Fruit fly (Drosophila melanogaster) whole organism, prepupa: ENCODE measurements around the gene Coq7.

Experiments
- Blimp-1 ChIP-seq: fragments of 200-800 bp; sonication (Bioruptor generic); optimal IDR thresholded peaks from 3 replicates; lab custom pipeline; 2017; ENCODE audit warnings: missing biosample characterization, missing genetic modification characterization, mild to moderate bottlenecking, moderate library complexity, missing genetic modification reagents
- CG10631 ChIP-seq: fragments of 200-800 bp; sonication (Bioruptor generic); optimal IDR thresholded peaks from 2 replicates; lab custom pipeline; 2016; ENCODE audit warnings: missing biosample characterization, missing genetic modification characterization
- CG10669 ChIP-seq: fragments of 200-800 bp; sonication (Bioruptor generic); optimal IDR thresholded peaks from 3 replicates; lab custom pipeline; 2018; ENCODE audit warnings: missing biosample characterization, mild to moderate bottlenecking, missing genetic modification characterization, moderate library complexity
- CG11762 ChIP-seq: fragments of 200-800 bp; sonication (Bioruptor generic); optimal IDR thresholded peaks from 3 replicates; lab custom pipeline; 2016; ENCODE audit warnings: missing biosample characterization, missing genetic modification characterization; ENCODE audit not compliant: insufficient read depth
- CG11902 ChIP-seq: fragments of 200-800 bp; sonication (Bioruptor generic); optimal IDR thresholded peaks from 3 replicates; lab custom pipeline; 2016; ENCODE audit warnings: missing biosample characterization, missing genetic modification characterization
- CG15336 ChIP-seq: fragments of 200-800 bp; sonication (Bioruptor generic); IDR thresholded peaks from 2 replicates; pipeline ENCODE4 v1.3.6; 2022; ENCODE audit warnings: missing biosample characterization, missing genetic modification characterization
- CG1621 ChIP-seq: fragments of 200-800 bp; sonication (Bioruptor generic); optimal IDR thresholded peaks from 3 replicates; lab custom pipeline; 2018; ENCODE audit warnings: missing biosample characterization, mild to moderate bottlenecking, missing genetic modification characterization
- CG16779 ChIP-seq: fragments of 200-800 bp; sonication (Bioruptor generic); optimal IDR thresholded peaks from 3 replicates; lab custom pipeline; 2017; ENCODE audit warnings: missing biosample characterization, mild to moderate bottlenecking, missing genetic modification characterization
- CG3032 ChIP-seq: fragments of 200-800 bp; optimal IDR thresholded peaks from 2 replicates; lab custom pipeline; 2019; ENCODE audit warnings: missing biosample characterization, mild to moderate bottlenecking, missing genetic modification characterization, moderate library complexity
- CG31627 ChIP-seq: fragments of 200-800 bp; sonication (Bioruptor generic); optimal IDR thresholded peaks from 3 replicates; lab custom pipeline; 2016; ENCODE audit warnings: missing biosample characterization, missing genetic modification characterization
- CG32006 ChIP-seq: fragments of 200-800 bp; sonication (Bioruptor generic); optimal IDR thresholded peaks from 3 replicates; lab custom pipeline; 2017; ENCODE audit warnings: missing biosample characterization, mild to moderate bottlenecking, missing genetic modification characterization
- CG34406 ChIP-seq: fragments of 200-800 bp; sonication (Bioruptor generic); optimal IDR thresholded peaks from 3 replicates; lab custom pipeline; 2016; ENCODE audit warnings: missing biosample characterization, missing genetic modification characterization
- CG3919 ChIP-seq: fragments of 200-800 bp; sonication (Bioruptor generic); optimal IDR thresholded peaks from 3 replicates; lab custom pipeline; 2016; ENCODE audit warnings: missing biosample characterization, missing genetic modification characterization
- CG6163 ChIP-seq: fragments of 200-800 bp; sonication (Bioruptor generic); IDR thresholded peaks from 3 replicates; pipeline ENCODE4 v1.3.6; 2022; ENCODE audit warnings: missing biosample characterization, missing genetic modification characterization
- CG6276 ChIP-seq: fragments of 200-800 bp; sonication (Bioruptor generic); optimal IDR thresholded peaks from 2 replicates; lab custom pipeline; 2017; ENCODE audit warnings: missing biosample characterization, mild to moderate bottlenecking, missing genetic modification characterization
- CG6808 ChIP-seq: fragments of 200-800 bp; sonication (Bioruptor generic); optimal IDR thresholded peaks from 3 replicates; lab custom pipeline; 2017; ENCODE audit warnings: missing biosample characterization, missing genetic modification characterization, mild to moderate bottlenecking, moderate library complexity, missing genetic modification reagents
- CG6854 ChIP-seq: fragments of 200-800 bp; sonication (Bioruptor generic); optimal IDR thresholded peaks from 2 replicates; lab custom pipeline; 2017; ENCODE audit warnings: missing biosample characterization, mild to moderate bottlenecking, missing genetic modification characterization
- CG7368 ChIP-seq: fragments of 200-800 bp; sonication (Bioruptor generic); optimal IDR thresholded peaks from 3 replicates; lab custom pipeline; 2016; ENCODE audit warnings: missing biosample characterization, missing genetic modification characterization
- CG8319 ChIP-seq: fragments of 200-800 bp; sonication (Bioruptor generic); optimal IDR thresholded peaks from 3 replicates; lab custom pipeline; 2016; ENCODE audit warnings: missing biosample characterization, missing genetic modification characterization
- CG8632 ChIP-seq: fragments of 200-800 bp; sonication (Bioruptor generic); optimal IDR thresholded peaks from 3 replicates; lab custom pipeline; 2016; ENCODE audit warnings: missing biosample characterization, missing genetic modification characterization
- CG9139 ChIP-seq: fragments of 200-800 bp; sonication (Bioruptor generic); optimal IDR thresholded peaks from 3 replicates; lab custom pipeline; 2017; ENCODE audit warnings: missing biosample characterization, mild to moderate bottlenecking, missing genetic modification characterization
- Eip75B ChIP-seq: fragments of 200-800 bp; sonication (Bioruptor generic); optimal IDR thresholded peaks from 3 replicates; lab custom pipeline; 2016; ENCODE audit warnings: missing biosample characterization, missing genetic modification characterization
- Eip78C ChIP-seq: fragments of 200-800 bp; sonication (Bioruptor generic); peaks from one replicate; lab custom pipeline; 2016; ENCODE audit warnings: missing biosample characterization, missing genetic modification characterization
- Ets21C ChIP-seq: fragments of 200-800 bp; sonication (Bioruptor generic); optimal IDR thresholded peaks from 3 replicates; lab custom pipeline; 2016; ENCODE audit warnings: missing biosample characterization, missing genetic modification characterization
- Ets96B ChIP-seq: fragments of 200-800 bp; optimal IDR thresholded peaks from 2 replicates; lab custom pipeline; 2019; ENCODE audit warnings: missing biosample characterization, mild to moderate bottlenecking, missing genetic modification characterization, moderate library complexity
- Gug ChIP-seq: fragments of 200-800 bp; sonication (Bioruptor generic); IDR thresholded peaks from 2 replicates; pipeline ENCODE4 v1.3.6; 2022; ENCODE audit warnings: missing biosample characterization, missing genetic modification characterization
- Hr38 ChIP-seq: sonication (Bioruptor generic); optimal IDR thresholded peaks from 2 replicates; lab custom pipeline; 2016; ENCODE audit warnings: missing biosample characterization, missing genetic modification characterization
- Hr39 ChIP-seq: fragments of 200-800 bp; sonication (Bioruptor generic); optimal IDR thresholded peaks from 2 replicates; lab custom pipeline; 2016; ENCODE audit warnings: missing biosample characterization, missing genetic modification characterization
- Hr4 ChIP-seq: fragments of 200-800 bp; sonication (Bioruptor generic); optimal IDR thresholded peaks from 3 replicates; lab custom pipeline; 2016; ENCODE audit warnings: missing biosample characterization, missing genetic modification characterization
- Lpt ChIP-seq: fragments of 200-800 bp; sonication (Bioruptor generic); optimal IDR thresholded peaks from 3 replicates; lab custom pipeline; 2016; ENCODE audit warnings: missing biosample characterization, missing genetic modification characterization
- Met ChIP-seq: fragments of 200-800 bp; sonication (Bioruptor generic); optimal IDR thresholded peaks from 3 replicates; lab custom pipeline; 2016; ENCODE audit warnings: missing biosample characterization, missing genetic modification characterization
- OdsH ChIP-seq: fragments of 200-800 bp; sonication (Bioruptor generic); optimal IDR thresholded peaks from 3 replicates; lab custom pipeline; 2016; ENCODE audit warnings: missing biosample characterization, missing genetic modification characterization
- Sox14 ChIP-seq: fragments of 200-800 bp; sonication (Bioruptor generic); optimal IDR thresholded peaks from 3 replicates; lab custom pipeline; 2016; ENCODE audit warnings: missing biosample characterization, missing genetic modification characterization
- Sox15 ChIP-seq: fragments of 200-800 bp; sonication (Bioruptor generic); optimal IDR thresholded peaks from 3 replicates; lab custom pipeline; 2016; ENCODE audit warnings: missing biosample characterization, missing genetic modification characterization
- achi ChIP-seq: fragments of 200-800 bp; sonication (Bioruptor generic); optimal IDR thresholded peaks from 3 replicates; lab custom pipeline; 2016; ENCODE audit warnings: missing biosample characterization, missing genetic modification characterization
- acj6 ChIP-seq: fragments of 200-800 bp; sonication (Bioruptor generic); optimal IDR thresholded peaks from 3 replicates; lab custom pipeline; 2016; ENCODE audit warnings: missing biosample characterization, missing genetic modification characterization
- cyc ChIP-seq: fragments of 200-800 bp; sonication (Bioruptor generic); optimal IDR thresholded peaks from 3 replicates; lab custom pipeline; 2016; ENCODE audit warnings: missing biosample characterization, missing genetic modification characterization
- dsx ChIP-seq: fragments of 200-800 bp; optimal IDR thresholded peaks from 3 replicates; lab custom pipeline; 2019; ENCODE audit warnings: missing biosample characterization, mild to moderate bottlenecking, missing genetic modification characterization, moderate library complexity; ENCODE audit not compliant: poor library complexity, severe bottlenecking
- eg ChIP-seq: fragments of 200-800 bp; sonication (Bioruptor generic); IDR thresholded peaks from 3 replicates; pipeline ENCODE4 v1.3.6; 2022; ENCODE audit warnings: missing biosample characterization, missing genetic modification characterization
- esn ChIP-seq: fragments of 200-800 bp; sonication (Bioruptor generic); optimal IDR thresholded peaks from 2 replicates; lab custom pipeline; 2016; ENCODE audit warnings: missing biosample characterization, mild to moderate bottlenecking, missing genetic modification characterization, moderate library complexity
- fd59A ChIP-seq: fragments of 200-800 bp; sonication (Bioruptor generic); optimal IDR thresholded peaks from 2 replicates; lab custom pipeline; 2017; ENCODE audit warnings: missing biosample characterization, mild to moderate bottlenecking, missing genetic modification characterization, missing genetic modification reagents
- fd85E ChIP-seq: fragments of 200-800 bp; sonication (Bioruptor generic); optimal IDR thresholded peaks from 3 replicates; lab custom pipeline; 2016; ENCODE audit warnings: missing biosample characterization, missing genetic modification characterization
- fkh ChIP-seq: fragments of 200-800 bp; sonication (Bioruptor generic); optimal IDR thresholded peaks from 3 replicates; lab custom pipeline; 2017; ENCODE audit warnings: missing biosample characterization, mild to moderate bottlenecking, missing genetic modification characterization, moderate library complexity
- net ChIP-seq: fragments of 200-800 bp; sonication (Bioruptor generic); optimal IDR thresholded peaks from 3 replicates; lab custom pipeline; 2016; ENCODE audit warnings: missing biosample characterization, missing genetic modification characterization
- pdm3 ChIP-seq: fragments of 200-800 bp; sonication (Bioruptor generic); optimal IDR thresholded peaks from 3 replicates; lab custom pipeline; 2016; ENCODE audit warnings: missing biosample characterization, missing genetic modification characterization
- salr ChIP-seq, 2 experiments: fragments of 200-800 bp; sonication (Bioruptor generic); optimal IDR thresholded peaks; 3 replicates each; lab custom pipeline; 2016 to 2018; ENCODE audit warnings: missing biosample characterization in 2 of 2, missing genetic modification characterization in 2 of 2, mild to moderate bottlenecking in 1 of 2
- ss ChIP-seq, 2 experiments: fragments of 200-800 bp; sonication (Bioruptor generic); optimal IDR thresholded peaks; 2 replicates in 1 of 2; 3 replicates in 1 of 2; lab custom pipeline; 2017 to 2018; ENCODE audit warnings: mild to moderate bottlenecking in 2 of 2, missing biosample characterization in 2 of 2, missing genetic modification characterization in 2 of 2, moderate library complexity in 1 of 2
- svp ChIP-seq: fragments of 200-800 bp; sonication (Bioruptor generic); peaks from one replicate; lab custom pipeline; 2016; ENCODE audit warnings: missing biosample characterization, missing genetic modification characterization
- topi ChIP-seq: fragments of 200-800 bp; sonication (Bioruptor generic); optimal IDR thresholded peaks from 3 replicates; lab custom pipeline; 2016; ENCODE audit warnings: missing biosample characterization, missing genetic modification characterization

Gene Coq7

dm6 chrX:6794826-6795225, 23.8 kb downstream of the Coq7 start (continued):
- TF ChIP-seq ss (GFP tag; optimal IDR thresholded peaks at IDR 0.05; lab: Kevin White, UChicago) (no peak), Sox14 (no peak), Lpt (no peak), fd85E (GFP tag; lab: Kevin White, UChicago) (no peak), CG3032 (tag; lab: Kevin White, UChicago) (peak; percentile 24), Eip78C (GFP tag; lab: Kevin White, UChicago) (peak; percentile 12)

dm6 chrX:6795987-6796691, 25.1 kb downstream of the Coq7 start:
- TF ChIP-seq Met (GFP tag; lab: Kevin White, UChicago) (no peak), CG1621 (tag; lab: Kevin White, UChicago) (no peak), Sox14 (no peak), CG32006 (GFP tag; lab: Kevin White, UChicago) (peak; percentile 19), svp (GFP tag; lab: Kevin White, UChicago) (peak; percentile 64), fd59A (GFP tag; lab: Kevin White, UChicago) (no peak), eg (no peak), topi (GFP tag; lab: Kevin White, UChicago) (peak; percentile 25), Eip75B (GFP tag; lab: Kevin White, UChicago) (no peak), CG11902 (GFP tag; lab: Kevin White, UChicago) (no peak), Lpt (no peak), fkh (GFP tag; lab: Kevin White, UChicago) (no peak), net (GFP tag; lab: Kevin White, UChicago) (no peak), achi (GFP tag; lab: Kevin White, UChicago) (no peak), CG31627 (peak; percentile 11), fd85E (GFP tag; lab: Kevin White, UChicago) (no peak), Gug (no peak), pdm3 (GFP tag; lab: Kevin White, UChicago) (peak; percentile 34), Hr39 (GFP tag; lab: Kevin White, UChicago) (no peak), dsx (GFP tag; lab: Kevin White, UChicago) (no peak), CG6808 (no peak), CG11762 (no peak), Blimp-1 (GFP tag; lab: Kevin White, UChicago) (no peak), CG3919 (GFP tag; lab: Kevin White, UChicago) (no peak), CG7368 (GFP tag; lab: Kevin White, UChicago) (no peak), CG34406 (GFP tag; lab: Kevin White, UChicago) (peak; percentile 11), CG10669 (GFP tag; lab: Kevin White, UChicago) (no peak), OdsH (GFP tag; lab: Kevin White, UChicago) (no peak), CG16779 (no peak), Eip78C (GFP tag; lab: Kevin White, UChicago) (no peak), Hr4 (GFP tag; lab: Kevin White, UChicago) (peak; percentile 7), CG6276 (GFP tag; lab: Kevin White, UChicago) (no peak), acj6 (GFP tag; lab: Kevin White, UChicago) (peak; percentile 17), salr (GFP tag; optimal IDR thresholded peaks at IDR 0.05; lab: Kevin White, UChicago) (no peak), CG6163 (no peak), esn (GFP tag; lab: Kevin White, UChicago) (peak; percentile 13), CG9139 (GFP tag; lab: Kevin White, UChicago) (no peak), CG8632 (GFP tag; lab: Kevin White, UChicago) (no peak), CG10631 (GFP tag; lab: Kevin White, UChicago) (no peak), Sox15 (GFP tag; lab: Kevin White, UChicago) (no peak), Ets21C (no peak), Hr38 (GFP tag; lab: Kevin White, UChicago) (no peak), CG6854 (no peak), cyc (GFP tag; lab: Kevin White, UChicago) (no peak), CG3032 (tag; lab: Kevin White, UChicago) (no peak), CG15336 (GFP tag; lab: Robert Waterston, UW) (no peak), Ets96B (tag; lab: Kevin White, UChicago) (no peak), CG8319 (GFP tag; lab: Kevin White, UChicago) (no peak)
